Fruit fly (Drosophila melanogaster) whole organism, embryonic: ENCODE results near the gene SerRS.

Experiments
- Atf3 ChIP-seq: fragments of 200-800 bp; sonication (Bioruptor generic); optimal IDR thresholded peaks from 3 replicates; lab custom pipeline; 2016; ENCODE audit warnings: missing biosample characterization, missing genetic modification characterization
- BEAF-32 ChIP-seq: fragments of 200-800 bp; sonication (Bioruptor generic); optimal IDR thresholded peaks from 3 replicates; lab custom pipeline; 2017; ENCODE audit warnings: missing biosample characterization, missing genetic modification characterization, mild to moderate bottlenecking, moderate library complexity, missing genetic modification reagents
- Bgb ChIP-seq: fragments of 200-800 bp; sonication (Bioruptor generic); IDR thresholded peaks from 2 replicates; pipeline ENCODE4 v1.3.6; 2022; ENCODE audit warnings: missing biosample characterization, missing genetic modification characterization; ENCODE audit not compliant: partially characterized antibody
- CG1024 ChIP-seq: fragments of 200-800 bp; sonication (Bioruptor generic); IDR thresholded peaks from 2 replicates; pipeline ENCODE4 v1.3.6; 2022; ENCODE audit warnings: missing biosample characterization, missing genetic modification characterization
- CG11456 ChIP-seq: fragments of 200-800 bp; sonication (Bioruptor generic); IDR thresholded peaks from 3 replicates; pipeline ENCODE4 v1.3.6; 2022; ENCODE audit warnings: missing biosample characterization, missing genetic modification characterization
- CG14965 ChIP-seq: fragments of 200-800 bp; sonication (Bioruptor generic); optimal IDR thresholded peaks from 2 replicates; lab custom pipeline; 2016; ENCODE audit warnings: missing biosample characterization, missing genetic modification characterization, borderline replicate concordance
- CG15011 ChIP-seq: fragments of 200-800 bp; sonication (Bioruptor generic); optimal IDR thresholded peaks from 3 replicates; lab custom pipeline; 2018; ENCODE audit warnings: missing biosample characterization, mild to moderate bottlenecking, missing genetic modification characterization
- CG1832 ChIP-seq: fragments of 200-800 bp; sonication (Bioruptor generic); optimal IDR thresholded peaks from 2 replicates; lab custom pipeline; 2017; ENCODE audit warnings: missing biosample characterization, mild to moderate bottlenecking, missing genetic modification characterization, inconsistent platforms
- CG2202 ChIP-seq: fragments of 200-800 bp; sonication (Bioruptor generic); optimal IDR thresholded peaks from 2 replicates; lab custom pipeline; 2018; ENCODE audit warnings: missing biosample characterization, mild to moderate bottlenecking, missing genetic modification characterization
- CG2875 ChIP-seq: fragments of 200-800 bp; sonication (Bioruptor generic); optimal IDR thresholded peaks from 2 replicates; lab custom pipeline; 2017; ENCODE audit warnings: missing biosample characterization, mild to moderate bottlenecking, missing genetic modification characterization, missing genetic modification reagents
- CG30431 ChIP-seq: fragments of 200-800 bp; sonication (Bioruptor generic); optimal IDR thresholded peaks from 2 replicates; lab custom pipeline; 2017; ENCODE audit warnings: missing biosample characterization, missing genetic modification characterization
- CG34224 ChIP-seq: fragments of 200-800 bp; sonication (Bioruptor generic); IDR thresholded peaks from 3 replicates; pipeline ENCODE4 v1.3.6; 2022; ENCODE audit warnings: missing biosample characterization, missing genetic modification characterization; ENCODE audit not compliant: partially characterized antibody
- CG3838 ChIP-seq: fragments of 200-800 bp; sonication (Bioruptor generic); optimal IDR thresholded peaks from 3 replicates; lab custom pipeline; 2016; ENCODE audit warnings: missing biosample characterization, missing genetic modification characterization
- CG4404 ChIP-seq: fragments of 200-800 bp; sonication (Bioruptor generic); IDR thresholded peaks from 2 replicates; pipeline ENCODE4 v1.3.6; 2022; ENCODE audit warnings: missing biosample characterization, missing genetic modification characterization
- CG4820 ChIP-seq: fragments of 200-800 bp; sonication (Bioruptor generic); optimal IDR thresholded peaks from 3 replicates; lab custom pipeline; 2016; ENCODE audit warnings: missing biosample characterization, missing genetic modification characterization
- CG6683 ChIP-seq: fragments of 200-800 bp; sonication (Bioruptor generic); optimal IDR thresholded peaks from 2 replicates; lab custom pipeline; 2017; ENCODE audit warnings: missing biosample characterization, mild to moderate bottlenecking, missing genetic modification characterization, missing genetic modification reagents
- CG7372 ChIP-seq: fragments of 200-800 bp; sonication (Bioruptor generic); IDR thresholded peaks from 2 replicates; pipeline ENCODE4 v1.3.6; 2022; ENCODE audit warnings: missing biosample characterization, missing genetic modification characterization
- CG8089 ChIP-seq: fragments of 200-800 bp; sonication (Bioruptor generic); optimal IDR thresholded peaks from 3 replicates; lab custom pipeline; 2016; ENCODE audit warnings: missing biosample characterization, missing genetic modification characterization
- CG9797 ChIP-seq: fragments of 200-800 bp; sonication (Bioruptor generic); optimal IDR thresholded peaks from 3 replicates; lab custom pipeline; 2018; ENCODE audit warnings: missing biosample characterization, mild to moderate bottlenecking, missing genetic modification characterization
- Chrac-16 ChIP-seq: fragments of 200-800 bp; sonication (Bioruptor generic); optimal IDR thresholded peaks from 3 replicates; lab custom pipeline; 2016; ENCODE audit warnings: missing biosample characterization, missing genetic modification characterization
- D ChIP-seq, 2 experiments: fragments of 200-800 bp in 1 of 2; fragments of >200 bp in 1 of 2; sonication (Bioruptor generic) in 1 of 2; optimal IDR thresholded peaks; 2 replicates in 1 of 2; 3 replicates in 1 of 2; lab custom pipeline; 2017; ENCODE audit warnings: mild to moderate bottlenecking in 1 of 2, missing biosample characterization in 1 of 2, missing genetic modification characterization in 1 of 2, missing genetic modification reagents in 1 of 2
- Dbx ChIP-seq: fragments of 200-800 bp; sonication (Bioruptor generic); IDR thresholded peaks from 3 replicates; pipeline ENCODE4 v1.3.6; 2022; ENCODE audit warnings: missing biosample characterization, missing genetic modification characterization
- Dll ChIP-seq: fragments of 200-800 bp; sonication (Bioruptor generic); IDR thresholded peaks from 4 replicates; pipeline ENCODE4 v1.3.6; 2022; ENCODE audit warnings: missing biosample characterization, missing genetic modification characterization; ENCODE audit not compliant: partially characterized antibody
- Ets65A ChIP-seq: fragments of 200-800 bp; sonication (Bioruptor generic); peaks from one replicate; lab custom pipeline; 2016; ENCODE audit warnings: missing biosample characterization, missing genetic modification characterization
- HHEX ChIP-seq: fragments of 200-800 bp; sonication (Bioruptor generic); optimal IDR thresholded peaks from 3 replicates; lab custom pipeline; 2017; ENCODE audit warnings: missing biosample characterization, mild to moderate bottlenecking, missing genetic modification characterization, missing genetic modification reagents
- Lpt ChIP-seq: fragments of >200 bp; optimal IDR thresholded peaks from 2 replicates; lab custom pipeline; 2018; ENCODE audit warnings: missing biosample characterization, missing genetic modification characterization
- Meics ChIP-seq: fragments of 200-800 bp; sonication (Bioruptor generic); optimal IDR thresholded peaks from 2 replicates; lab custom pipeline; 2017; ENCODE audit warnings: missing biosample characterization, mild to moderate bottlenecking, missing genetic modification characterization
- Nf-YB ChIP-seq: fragments of 200-800 bp; sonication (Bioruptor generic); optimal IDR thresholded peaks from 3 replicates; lab custom pipeline; 2019; ENCODE audit warnings: missing biosample characterization, mild to moderate bottlenecking, missing genetic modification characterization, moderate library complexity
- Side ChIP-seq: fragments of 200-800 bp; sonication (Bioruptor generic); optimal IDR thresholded peaks from 2 replicates; lab custom pipeline; 2016; ENCODE audit warnings: missing biosample characterization, missing genetic modification characterization
- Spps ChIP-seq: fragments of 200-800 bp; sonication (Bioruptor generic); optimal IDR thresholded peaks from 2 replicates; lab custom pipeline; 2018; ENCODE audit warnings: missing biosample characterization, mild to moderate bottlenecking, missing genetic modification characterization
- Ssrp ChIP-seq: fragments of 200-800 bp; sonication (Bioruptor generic); optimal IDR thresholded peaks from 2 replicates; lab custom pipeline; 2018; ENCODE audit warnings: missing biosample characterization, mild to moderate bottlenecking, missing genetic modification characterization, moderate library complexity
- amos ChIP-seq: fragments of 200-800 bp; sonication (Bioruptor generic); IDR thresholded peaks from 2 replicates; pipeline ENCODE4 v1.3.6; 2022; ENCODE audit warnings: missing biosample characterization, missing genetic modification characterization; ENCODE audit not compliant: partially characterized antibody
- bbx ChIP-seq: fragments of 200-800 bp; sonication (Bioruptor generic); IDR thresholded peaks from 2 replicates; pipeline ENCODE4 v1.3.6; 2022; ENCODE audit warnings: missing biosample characterization, missing genetic modification characterization; ENCODE audit not compliant: partially characterized antibody
- chif ChIP-seq, 2 experiments: fragments of 200-800 bp; sonication (Bioruptor generic); optimal IDR thresholded peaks; 3 replicates each; lab custom pipeline; 2016; ENCODE audit warnings: missing biosample characterization in 2 of 2, missing genetic modification characterization in 2 of 2
- danr ChIP-seq: fragments of 200-800 bp; sonication (Bioruptor generic); IDR thresholded peaks from 2 replicates; pipeline ENCODE4 v1.3.6; 2022; ENCODE audit warnings: missing biosample characterization, missing genetic modification characterization
- dpn ChIP-seq, 2 experiments: fragments of 200-800 bp; sonication (Bioruptor generic); optimal IDR thresholded peaks; 3 replicates each; lab custom pipeline; 2016; ENCODE audit warnings: missing biosample characterization in 2 of 2, missing genetic modification characterization in 2 of 2
- ftz-f1 ChIP-seq: fragments of 200-800 bp; sonication (Bioruptor generic); optimal IDR thresholded peaks from 2 replicates; lab custom pipeline; 2016; ENCODE audit warnings: missing biosample characterization, missing genetic modification characterization
- gcm2 ChIP-seq: fragments of 200-800 bp; sonication (Bioruptor generic); optimal IDR thresholded peaks from 2 replicates; lab custom pipeline; 2016; ENCODE audit warnings: missing biosample characterization, missing genetic modification characterization
- kni ChIP-seq: fragments of 200-800 bp; sonication (Bioruptor generic); optimal IDR thresholded peaks from 3 replicates; lab custom pipeline; 2017; ENCODE audit warnings: mild to moderate bottlenecking, missing biosample characterization, missing genetic modification reagents, missing genetic modification characterization
- lola ChIP-seq, 3 experiments: fragments of >200 bp in 2 of 3; fragments of 200-800 bp in 1 of 3; sonication (Bioruptor generic) in 1 of 3; optimal IDR thresholded peaks; 2 replicates each; lab custom pipeline; 2017 to 2019; ENCODE audit warnings: missing biosample characterization in 3 of 3, missing genetic modification characterization in 3 of 3, mild to moderate bottlenecking in 1 of 3, moderate library complexity in 1 of 3
- otp ChIP-seq: fragments of 200-800 bp; sonication (Bioruptor generic); IDR thresholded peaks from 3 replicates; pipeline ENCODE4, ENCODE4 v1.3.6; 2022; ENCODE audit warnings: missing biosample characterization, missing genetic modification characterization
- pfk ChIP-seq: fragments of 200-800 bp; sonication (Bioruptor generic); optimal IDR thresholded peaks from 2 replicates; lab custom pipeline; 2018; ENCODE audit warnings: missing biosample characterization, mild to moderate bottlenecking, missing genetic modification characterization, moderate library complexity
- pnt ChIP-seq: fragments of 200-800 bp; sonication (Bioruptor generic); optimal IDR thresholded peaks from 3 replicates; lab custom pipeline; 2016; ENCODE audit warnings: missing biosample characterization, missing genetic modification characterization
- shn ChIP-seq: fragments of 200-800 bp; sonication (Bioruptor generic); optimal IDR thresholded peaks from 3 replicates; lab custom pipeline; 2016; ENCODE audit warnings: missing biosample characterization, missing genetic modification characterization
- sim ChIP-seq: fragments of 200-800 bp; sonication (Bioruptor generic); IDR thresholded peaks from 2 replicates; pipeline ENCODE4 v1.3.6; 2022; ENCODE audit warnings: missing biosample characterization, missing genetic modification characterization
- sob ChIP-seq: fragments of 200-800 bp; sonication (Bioruptor generic); IDR thresholded peaks from 2 replicates; pipeline ENCODE4 v1.3.6; 2022; ENCODE audit warnings: missing biosample characterization, missing genetic modification characterization
- tll ChIP-seq, 2 experiments: fragments of 200-800 bp in 1 of 2; fragments of >200 bp in 1 of 2; sonication (Bioruptor generic) in 1 of 2; optimal IDR thresholded peaks; 2 replicates each; lab custom pipeline; 2017 to 2019; ENCODE audit warnings: missing biosample characterization in 2 of 2, missing genetic modification characterization in 2 of 2, mild to moderate bottlenecking in 1 of 2, moderate library complexity in 1 of 2
- unpg ChIP-seq: fragments of 200-800 bp; sonication (Bioruptor generic); optimal IDR thresholded peaks from 3 replicates; lab custom pipeline; 2018; ENCODE audit warnings: missing biosample characterization, mild to moderate bottlenecking, missing genetic modification characterization, moderate library complexity
- wek ChIP-seq: fragments of 200-800 bp; sonication (Bioruptor generic); optimal IDR thresholded peaks from 3 replicates; lab custom pipeline; 2018; ENCODE audit warnings: missing biosample characterization, mild to moderate bottlenecking, missing genetic modification characterization, moderate library complexity
- zfh1 ChIP-seq: fragments of 200-800 bp; sonication (Bioruptor generic); IDR thresholded peaks from 3 replicates; pipeline ENCODE4 v1.3.6; 2022; ENCODE audit warnings: missing biosample characterization, missing genetic modification characterization

SerRS gene

dm6 chr2L:3000517-3000934 lies 36.7 kb downstream of the SerRS start (continued):
- TF ChIP-seq CG2202 (no peak), Atf3 (no peak), Meics (no peak), shn (no peak), pnt (GFP tag; lab: Kevin White, UChicago) (no peak), wek (GFP tag; lab: Kevin White, UChicago) (no peak), Dll (GFP tag; lab: Robert Waterston, UW) (peak; percentile 54; the same call in 1 of the 4 replicates), D (optimal IDR thresholded peaks at IDR 0.05; lab: Kevin White, UChicago) (peak; percentile 91), D (GFP tag; optimal IDR thresholded peaks at IDR 0.05; lab: Kevin White, UChicago) (no peak), zfh1 (no peak), CG8089 (GFP tag; lab: Kevin White, UChicago) (no peak), sob (no peak), amos (GFP tag; lab: Robert Waterston, UW) (peak; percentile 20; the same call in 1 of the 2 replicates), Ssrp (tag; lab: Kevin White, UChicago) (no peak), Side (GFP tag; lab: Kevin White, UChicago) (no peak), CG9797 (GFP tag; lab: Kevin White, UChicago) (no peak), pfk (GFP tag; lab: Kevin White, UChicago) (no peak), Ets65A (GFP tag; lab: Kevin White, UChicago) (no peak), CG11456 (GFP tag; lab: Robert Waterston, UW) (no peak), dpn (GFP tag; optimal IDR thresholded peaks at IDR 0.05; lab: Kevin White, UChicago) (no peak), CG4820 (GFP tag; lab: Kevin White, UChicago) (no peak), lola (GFP tag; optimal IDR thresholded peaks at IDR 0.05; lab: Kevin White, UChicago) (no peak), Chrac-16 (GFP tag; lab: Kevin White, UChicago) (no peak), CG3838 (peak; percentile 41), CG2875 (no peak), chif (GFP tag; optimal IDR thresholded peaks at IDR 0.05; lab: Kevin White, UChicago) (no peak), CG6683 (GFP tag; lab: Kevin White, UChicago) (no peak), gcm2 (GFP tag; lab: Kevin White, UChicago) (no peak), sim (GFP tag; lab: Robert Waterston, UW) (no peak), CG30431 (GFP tag; lab: Kevin White, UChicago) (no peak), kni (GFP tag; lab: Kevin White, UChicago) (peak; percentile 45), otp (GFP tag; lab: Robert Waterston, UW) (no peak), ftz-f1 (no peak), bbx (no peak), BEAF-32 (GFP tag; lab: Kevin White, UChicago) (peak; percentile 41), CG15011 (GFP tag; lab: Kevin White, UChicago) (no peak), Nf-YB (GFP tag; lab: Kevin White, UChicago) (peak; percentile 53), CG1024 (GFP tag; lab: Robert Waterston, UW) (no peak), CG1832 (peak; percentile 43), Dbx (GFP tag; lab: Robert Waterston, UW) (no peak), CG4404 (no peak), CG7372 (no peak), danr (GFP tag; lab: Robert Waterston, UW) (no peak), Spps (tag; lab: Kevin White, UChicago) (no peak), tll (GFP tag; optimal IDR thresholded peaks at IDR 0.05; lab: Kevin White, UChicago) (peak in 1 of 2 experiments; percentile 93), Bgb (GFP tag; lab: Robert Waterston, UW) (no peak), Lpt (GFP tag; lab: Kevin White, UChicago) (no peak), CG34224 (GFP tag; lab: Robert Waterston, UW) (no peak), HHEX (GFP tag; lab: Kevin White, UChicago) (no peak), unpg (GFP tag; lab: Kevin White, UChicago) (no peak), CG14965 (GFP tag; lab: Kevin White, UChicago) (no peak)
